Fruit fly (Drosophila melanogaster): ENCODE results near the gene CG12259.

Gene CG12259

DNA sequence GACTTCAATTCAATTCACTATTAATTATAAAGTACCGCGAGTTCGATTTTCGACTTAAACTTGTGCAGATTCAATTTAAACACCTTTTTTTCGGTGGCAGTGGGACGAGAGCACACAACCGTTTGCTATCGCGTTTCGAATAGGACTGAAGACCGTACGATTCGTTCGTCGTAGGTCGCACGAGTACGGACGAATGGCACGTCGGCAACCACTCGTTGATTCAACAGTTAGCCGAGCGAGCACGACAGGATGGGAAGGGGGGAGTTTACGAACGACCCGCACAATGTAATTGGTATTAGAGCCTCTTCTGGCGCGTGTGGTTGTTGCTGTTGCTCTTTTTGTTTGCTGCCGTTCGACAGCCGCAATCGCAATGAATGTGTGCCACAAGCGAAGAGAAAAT is 15.2 kb downstream of the CG12259 start, which contains the start of gene CG34353 (continued):
- TF ChIP-seq CG1233 (GFP tag; optimal IDR thresholded peaks at IDR 0.05) = no peak
- no peak for TF ChIP-seq vnd (GFP tag; IDR thresholded peaks at IDR 0.05; ENCODE audit: partially characterized antibody)
- TF ChIP-seq CG18619 (GFP tag; optimal IDR thresholded peaks at IDR 0.05) = no peak
- no peak for TF ChIP-seq GATAe (GFP tag; conservative IDR thresholded peaks at IDR 0.05)
- no peak for TF ChIP-seq Xbp1 (GFP tag; optimal IDR thresholded peaks at IDR 0.05)
- TF ChIP-seq slbo (GFP tag; IDR thresholded peaks at IDR 0.05) = no peak; the same call in 1 of the 2 replicates
- TF ChIP-seq ac (GFP tag; optimal IDR thresholded peaks at IDR 0.05) = no peak
- TF ChIP-seq CG3838 (GFP tag; optimal IDR thresholded peaks at IDR 0.05) = no peak
- TF ChIP-seq tll (GFP tag; optimal IDR thresholded peaks at IDR 0.05) = no peak
- peak; percentile 5 for TF ChIP-seq Ets97D (GFP tag; optimal IDR thresholded peaks at IDR 0.05)
- peak; percentile 69; the same call in 2 of the 3 replicates for TF ChIP-seq ci (GFP tag; IDR thresholded peaks at IDR 0.05)
- no peak for TF ChIP-seq hkb (optimal IDR thresholded peaks at IDR 0.05)
- TF ChIP-seq hkb (GFP tag; IDR thresholded peaks at IDR 0.05) = no peak
- TF ChIP-seq Nf-YB (GFP tag; optimal IDR thresholded peaks at IDR 0.05) = peak; percentile 63
- TF ChIP-seq BtbVII (GFP tag; optimal IDR thresholded peaks at IDR 0.05) = no peak
- no peak for TF ChIP-seq Dfd (GFP tag; optimal IDR thresholded peaks at IDR 0.05)
- TF ChIP-seq CG42726 (GFP tag; IDR thresholded peaks at IDR 0.05; ENCODE audit: partially characterized antibody) = no peak
- no peak for TF ChIP-seq az2 (GFP tag; optimal IDR thresholded peaks at IDR 0.05)
- TF ChIP-seq crp (GFP tag; optimal IDR thresholded peaks at IDR 0.05) = no peak
- no peak for TF ChIP-seq CG11560 (tag; IDR thresholded peaks at IDR 0.05)
- peak; percentile 28; the same call in 1 of the 2 replicates for TF ChIP-seq amos (GFP tag; IDR thresholded peaks at IDR 0.05; ENCODE audit: partially characterized antibody)
- peak; percentile 59 for TF ChIP-seq oc (tag; optimal IDR thresholded peaks at IDR 0.05)
- no peak for TF ChIP-seq sd (tag; optimal IDR thresholded peaks at IDR 0.05)
- no peak for TF ChIP-seq CG13624 (GFP tag; optimal IDR thresholded peaks at IDR 0.05)
- peak; percentile 98 for TF ChIP-seq scrt (GFP tag; optimal IDR thresholded peaks at IDR 0.05)
- TF ChIP-seq CG4707 (GFP tag; optimal IDR thresholded peaks at IDR 0.05) = no peak
- no peak for TF ChIP-seq Mes4 (GFP tag; optimal IDR thresholded peaks at IDR 0.05)
- TF ChIP-seq CG33213 (GFP tag; optimal IDR thresholded peaks at IDR 0.05) = no peak
- no peak for TF ChIP-seq vfl (GFP tag; optimal IDR thresholded peaks at IDR 0.05)
- no peak for TF ChIP-seq Chrac-16 (GFP tag; optimal IDR thresholded peaks at IDR 0.05)
- peak; percentile 34 for TF ChIP-seq gro (GFP tag; optimal IDR thresholded peaks at IDR 0.05)
- TF ChIP-seq Max (GFP tag; optimal IDR thresholded peaks at IDR 0.05) = no peak
- TF ChIP-seq hbn (GFP tag; IDR thresholded peaks at IDR 0.05; ENCODE audit: partially characterized antibody) = no peak
- no peak for TF ChIP-seq CG11456 (GFP tag; IDR thresholded peaks at IDR 0.05)
- no peak for TF ChIP-seq ranshi (GFP tag; IDR thresholded peaks at IDR 0.05)
- TF ChIP-seq Scr (GFP tag; IDR thresholded peaks at IDR 0.05; ENCODE audit: partially characterized antibody) = no peak
- no peak for TF ChIP-seq sug (tag; optimal IDR thresholded peaks at IDR 0.05)
- TF ChIP-seq CG14860 (GFP tag; IDR thresholded peaks at IDR 0.05; ENCODE audit: partially characterized antibody) = no peak
- TF ChIP-seq chinmo (GFP tag; IDR thresholded peaks at IDR 0.05; ENCODE audit: partially characterized antibody) = peak; percentile 89; the same call in 3 of the 4 replicates
- TF ChIP-seq Deaf1 (tag; optimal IDR thresholded peaks at IDR 0.05) = peak; percentile 99
- TF ChIP-seq CG3847 (GFP tag; IDR thresholded peaks at IDR 0.05) = 0 out of 2 replicates have a peak, but pooled peaks have one; percentile 19
- peak; percentile 97 for TF ChIP-seq crol (GFP tag; IDR thresholded peaks at IDR 0.05)
- TF ChIP-seq CG6175 (GFP tag; IDR thresholded peaks at IDR 0.05) = no peak
- TF ChIP-seq CG6854 (GFP tag; optimal IDR thresholded peaks at IDR 0.05) = no peak
- no peak for TF ChIP-seq CG12769 (tag; optimal IDR thresholded peaks at IDR 0.05)
- TF ChIP-seq Aef1 (GFP tag; IDR thresholded peaks at IDR 0.05) = no peak
- TF ChIP-seq CG34224 (GFP tag; IDR thresholded peaks at IDR 0.05; ENCODE audit: partially characterized antibody) = peak; percentile 30; the same call in 1 of the 3 replicates
- peak; percentile 35; the same call in 1 of the 2 replicates for TF ChIP-seq Adf1 (GFP tag; IDR thresholded peaks at IDR 0.05)
- TF ChIP-seq chn (GFP tag; optimal IDR thresholded peaks at IDR 0.05) = no peak
- no peak for TF ChIP-seq ara (GFP tag; IDR thresholded peaks at IDR 0.05)
- TF ChIP-seq Dek (tag; optimal IDR thresholded peaks at IDR 0.05) = no peak

All from whole organism, embryonic.